Worm (Caenorhabditis elegans) whole organism, L4 larva: ENCODE measurements around the gene copb-1.

Source experiments
- F26F4.8 ChIP-seq: fragments of 200-800 bp; sonication (Bioruptor generic); conservative IDR thresholded peaks from 2 replicates; pipeline ENCODE4 v1.3.6; 2022; ENCODE audit warnings: missing genetic modification characterization, missing compliant biosample characterization
- Y75B8A.6 ChIP-seq: fragments of 200-800 bp; sonication (Bioruptor generic); IDR thresholded peaks from 2 replicates; pipeline ENCODE4 v1.3.6; 2022; ENCODE audit warnings: missing genetic modification reagents, missing genetic modification characterization, missing compliant biosample characterization
- ZK337.2 ChIP-seq: fragments of 200-800 bp; sonication (Bioruptor generic); IDR thresholded peaks from 2 replicates; pipeline ENCODE4 v1.3.6; 2022; ENCODE audit warnings: missing genetic modification reagents, missing genetic modification characterization, missing compliant biosample characterization
- ceh-32 ChIP-seq: sonication (generic microtip); optimal IDR thresholded peaks from 2 replicates; lab custom pipeline; 2016; ENCODE audit warnings: mild to moderate bottlenecking, missing genetic modification characterization, missing compliant biosample characterization; ENCODE audit not compliant: poor library complexity
- ceh-62 ChIP-seq: sonication (generic microtip); optimal IDR thresholded peaks from 2 replicates; lab custom pipeline; 2017; ENCODE audit warnings: missing biosample characterization, missing genetic modification characterization
- ces-1 ChIP-seq: fragments of 150-350 bp; sonication (generic microtip); optimal IDR thresholded peaks from 4 replicates; lab custom pipeline; 2014; ENCODE audit warnings: missing biosample characterization, missing genetic modification reagents, missing genetic modification characterization
- daf-12 ChIP-seq: fragments of 150-350 bp; optimal IDR thresholded peaks from 2 replicates; lab custom pipeline; 2014; ENCODE audit warnings: missing biosample characterization, missing genetic modification reagents, missing genetic modification characterization
- daf-16 ChIP-seq, 3 experiments: sonication (generic microtip); optimal IDR thresholded peaks; 2 replicates each; lab custom pipeline; 2016 to 2017; ENCODE audit warnings: missing genetic modification characterization in 3 of 3, missing genetic modification reagents in 3 of 3, mild to moderate bottlenecking in 2 of 3, missing compliant biosample characterization in 2 of 3, missing biosample characterization in 1 of 3, moderate library complexity in 1 of 3
- dmd-6 ChIP-seq: fragments of 200-800 bp; sonication (Bioruptor generic); IDR thresholded peaks from 2 replicates; pipeline ENCODE4 v1.3.6; 2022; ENCODE audit warnings: missing genetic modification reagents, missing genetic modification characterization, missing compliant biosample characterization
- egl-43 ChIP-seq: fragments of 200-800 bp; sonication (Bioruptor generic); IDR thresholded peaks from 2 replicates; pipeline ENCODE4 v1.3.6; 2022; ENCODE audit warnings: missing genetic modification reagents, missing genetic modification characterization, missing compliant biosample characterization
- gei-8 ChIP-seq: fragments of 200-800 bp; sonication (Bioruptor generic); optimal IDR thresholded peaks from 2 replicates; lab custom pipeline; 2018; ENCODE audit warnings: mild to moderate bottlenecking, missing genetic modification characterization, missing compliant biosample characterization
- hif-1 ChIP-seq, 2 experiments: sonication (generic microtip); optimal IDR thresholded peaks; 2 replicates each; lab custom pipeline; 2016 to 2017; ENCODE audit warnings: missing compliant biosample characterization in 2 of 2, missing genetic modification characterization in 2 of 2, missing genetic modification reagents in 2 of 2, missing genotype in 2 of 2, mild to moderate bottlenecking in 1 of 2
- hlh-11 ChIP-seq: fragments of 200-800 bp; sonication (Bioruptor generic); optimal IDR thresholded peaks from 2 replicates; lab custom pipeline; 2018; ENCODE audit warnings: mild to moderate bottlenecking, missing genetic modification characterization, missing compliant biosample characterization
- hlh-30 ChIP-seq: sonication (generic microtip); optimal IDR thresholded peaks from 2 replicates; lab custom pipeline; 2017; ENCODE audit warnings: antibody characterized with exemption, mild to moderate bottlenecking, missing genetic modification characterization, missing compliant biosample characterization; ENCODE audit not compliant: insufficient read depth
- hmg-1.1 ChIP-seq: fragments of 200-800 bp; sonication (Bioruptor generic); IDR thresholded peaks from 2 replicates; pipeline ENCODE4 v1.3.6; 2022; ENCODE audit warnings: missing genetic modification reagents, missing genetic modification characterization, missing compliant biosample characterization
- lin-13 ChIP-seq: fragments of 150-350 bp; optimal IDR thresholded peaks from 2 replicates; lab custom pipeline; 2014; ENCODE audit warnings: missing biosample characterization, missing genetic modification reagents, missing genetic modification characterization
- lsy-2 ChIP-seq, 2 experiments: fragments of 150-350 bp in 1 of 2; sonication (generic microtip) in 1 of 2; optimal IDR thresholded peaks; 2 replicates each; lab custom pipeline; 2014 to 2017; ENCODE audit warnings: missing biosample characterization in 2 of 2, missing genetic modification characterization in 2 of 2
- madf-5 ChIP-seq, 2 experiments: fragments of 200-800 bp; sonication (Bioruptor generic); IDR thresholded peaks; 2 replicates each; pipeline ENCODE4 v1.3.6; 2022; ENCODE audit warnings: missing compliant biosample characterization in 2 of 2, missing genetic modification characterization in 2 of 2
- madf-9 ChIP-seq: fragments of 200-800 bp; sonication (Bioruptor generic); conservative IDR thresholded peaks from 2 replicates; pipeline ENCODE4 v1.3.6; 2022; ENCODE audit warnings: missing genetic modification reagents, missing genetic modification characterization, missing compliant biosample characterization
- mdl-1 ChIP-seq, 2 experiments: fragments of 150-350 bp in 1 of 2; sonication (generic microtip) in 1 of 2; optimal IDR thresholded peaks; 2 replicates each; lab custom pipeline; 2014 to 2017; ENCODE audit warnings: missing biosample characterization in 2 of 2, missing genetic modification characterization in 2 of 2
- mep-1 ChIP-seq: fragments of 150-350 bp; sonication (generic microtip); optimal IDR thresholded peaks from 3 replicates; lab custom pipeline; 2014; ENCODE audit warnings: missing biosample characterization, missing genetic modification characterization
- mes-2 ChIP-seq: sonication (generic microtip); optimal IDR thresholded peaks from 2 replicates; lab custom pipeline; 2016; ENCODE audit warnings: missing genotype, mild to moderate bottlenecking, missing genetic modification characterization, missing compliant biosample characterization; ENCODE audit not compliant: poor library complexity, severe bottlenecking
- mxl-3 ChIP-seq: fragments of 200-800 bp; sonication (Bioruptor generic); optimal IDR thresholded peaks from 2 replicates; lab custom pipeline; 2018; ENCODE audit warnings: mild to moderate bottlenecking, missing genetic modification characterization, missing compliant biosample characterization
- nhr-102 ChIP-seq: sonication (generic microtip); optimal IDR thresholded peaks from 2 replicates; lab custom pipeline; 2016; ENCODE audit warnings: mild to moderate bottlenecking, missing genetic modification characterization, moderate library complexity, missing compliant biosample characterization
- nhr-11 ChIP-seq: fragments of 150-350 bp; optimal IDR thresholded peaks from 2 replicates; lab custom pipeline; 2014; ENCODE audit warnings: missing biosample characterization, missing genetic modification characterization
- nhr-25 ChIP-seq: sonication (generic microtip); optimal IDR thresholded peaks from 2 replicates; lab custom pipeline; 2017; ENCODE audit warnings: missing genetic modification characterization, mild to moderate bottlenecking, missing compliant biosample characterization, antibody characterized with exemption, moderate library complexity, borderline replicate concordance; ENCODE audit not compliant: insufficient read depth
- nhr-28 ChIP-seq: fragments of 150-350 bp; optimal IDR thresholded peaks from 2 replicates; lab custom pipeline; 2014; ENCODE audit warnings: missing biosample characterization, missing genetic modification characterization
- nhr-42 ChIP-seq: fragments of 200-800 bp; sonication (Bioruptor generic); IDR thresholded peaks from 2 replicates; pipeline ENCODE4 v1.3.6; 2022; ENCODE audit warnings: missing genetic modification characterization, missing compliant biosample characterization
- pha-4 ChIP-seq, 2 experiments: fragments of 150-350 bp in 1 of 2; fragments of 200-800 bp in 1 of 2; sonication (Bioruptor generic) in 1 of 2; IDR thresholded peaks in 1 of 2; optimal IDR thresholded peaks in 1 of 2; 2 replicates each; pipeline versions ENCODE4 v1.3.6 to Lab custom; 2014 to 2022; ENCODE audit warnings: missing genetic modification characterization in 2 of 2, missing genetic modification reagents in 2 of 2, missing biosample characterization in 1 of 2, missing compliant biosample characterization in 1 of 2
- rbr-2 ChIP-seq: sonication (generic microtip); optimal IDR thresholded peaks from 2 replicates; lab custom pipeline; 2016; ENCODE audit warnings: missing genotype, missing genetic modification characterization, missing compliant biosample characterization
- set-16 ChIP-seq: fragments of 200-800 bp; sonication (Bioruptor generic); IDR thresholded peaks from 2 replicates; pipeline ENCODE4 v1.3.6; 2022; ENCODE audit warnings: missing genetic modification reagents, missing genetic modification characterization, missing compliant biosample characterization
- spr-1 ChIP-seq: sonication (generic microtip); optimal IDR thresholded peaks from 2 replicates; lab custom pipeline; 2016; ENCODE audit warnings: mild to moderate bottlenecking, missing genetic modification characterization, missing compliant biosample characterization
- unc-39 ChIP-seq: sonication (generic microtip); optimal IDR thresholded peaks from 2 replicates; lab custom pipeline; 2017; ENCODE audit warnings: missing biosample characterization, missing genetic modification characterization
- unc-62 ChIP-seq, 3 experiments: fragments of 150-350 bp in 1 of 3; sonication (generic microtip); optimal IDR thresholded peaks in 2 of 3; peaks in 1 of 3; 1 replicate in 1 of 3; 2 replicates in 2 of 3; lab custom pipeline; 2014 to 2017; ENCODE audit warnings: missing biosample characterization in 3 of 3, missing genetic modification characterization in 3 of 3, missing genetic modification reagents in 3 of 3, missing genotype in 1 of 3

copb-1 gene

DNA sequence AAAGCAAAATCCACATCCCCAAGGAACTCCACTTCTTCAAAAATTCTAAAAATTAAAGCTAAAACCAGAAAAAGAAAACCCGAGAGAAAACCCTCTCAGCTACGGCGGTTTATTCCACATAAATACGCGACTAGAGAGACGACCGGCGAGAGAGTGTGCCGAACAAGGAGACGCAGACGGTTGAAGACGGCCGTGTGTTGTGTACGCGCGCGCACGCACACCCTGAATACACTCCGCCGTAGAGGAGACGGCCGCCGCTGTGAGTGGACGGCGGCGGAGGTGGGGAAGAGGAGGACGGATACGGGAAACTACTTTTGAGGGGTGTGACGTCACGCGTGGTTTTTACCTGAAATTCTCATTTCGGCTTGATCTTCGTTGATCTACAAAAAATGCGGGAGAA lies 24.0 kb upstream of the copb-1 start:
- 0 out of 2 replicates have a peak, but pooled peaks have one; percentile 5 for TF ChIP-seq pha-4 (GFP tag; IDR thresholded peaks at IDR 0.05; lab: Robert Waterston, UW)
- TF ChIP-seq pha-4 (tag; optimal IDR thresholded peaks at IDR 0.05; lab: Kevin White, UChicago) = no peak
- TF ChIP-seq mep-1 (tag; lab: Kevin White, UChicago) = no peak
- TF ChIP-seq unc-39 = no peak
- peak; percentile 30 for TF ChIP-seq mes-2 (tag; lab: Kevin White, UChicago)
- no peak for TF ChIP-seq lsy-2 (tag; optimal IDR thresholded peaks at IDR 0.05; lab: Kevin White, UChicago)
- TF ChIP-seq daf-16 (GFP tag; optimal IDR thresholded peaks at IDR 0.05; lab: Kevin White, UChicago) = no peak
- peak; percentile 29 for TF ChIP-seq daf-16 (tag; optimal IDR thresholded peaks at IDR 0.05; lab: Kevin White, UChicago)
- TF ChIP-seq hif-1 (tag; optimal IDR thresholded peaks at IDR 0.05; lab: Kevin White, UChicago) = peak in 1 of 2 experiments; percentile 17
- no peak for TF ChIP-seq ZK337.2 (GFP tag; lab: Robert Waterston, UW)
- TF ChIP-seq nhr-25 (tag; lab: Kevin White, UChicago) = no peak
- peak; percentile 33 for TF ChIP-seq hlh-11 (tag; lab: Kevin White, UChicago)
- peak; percentile 68; the same call in 1 of the 2 replicates for TF ChIP-seq hmg-1.1 (GFP tag; lab: Robert Waterston, UW)
- peak; percentile 21 for TF ChIP-seq rbr-2 (tag; lab: Kevin White, UChicago)
- TF ChIP-seq nhr-28 (tag; lab: Kevin White, UChicago) = peak; percentile 40
- peak; percentile 85 for TF ChIP-seq set-16 (GFP tag; lab: Robert Waterston, UW)
- TF ChIP-seq madf-5 (GFP tag; IDR thresholded peaks at IDR 0.05; lab: Robert Waterston, UW) = no peak
- no peak for TF ChIP-seq nhr-11 (tag; lab: Kevin White, UChicago)
- peak; percentile 17 for TF ChIP-seq mxl-3 (GFP tag; lab: Kevin White, UChicago)
- TF ChIP-seq gei-8 (GFP tag; lab: Kevin White, UChicago) = no peak
- TF ChIP-seq, all 104 proteins: peak for 10

DNA sequence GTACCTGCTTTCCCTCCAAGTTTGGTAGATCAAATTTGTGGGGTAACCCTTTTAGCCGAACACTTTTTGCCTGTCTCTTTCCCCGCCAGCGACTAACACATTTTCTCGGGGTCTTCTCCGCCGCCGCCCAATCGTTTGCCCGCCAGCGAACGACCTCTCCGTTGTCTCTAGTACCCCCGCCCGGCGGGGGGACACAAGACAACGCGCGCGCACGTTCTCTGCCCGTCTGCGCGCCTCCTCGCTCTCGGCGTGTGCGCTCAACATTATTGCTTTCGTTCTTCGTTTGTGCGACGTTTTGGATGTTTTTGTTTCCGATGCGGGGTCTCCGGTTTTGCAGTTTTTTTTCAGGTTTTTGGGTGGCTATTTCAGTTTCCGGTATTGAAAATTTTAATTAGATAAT lies 23.1 kb upstream of the copb-1 start:
- peak; percentile 16 for TF ChIP-seq mes-2 (tag; lab: Kevin White, UChicago)
- peak; percentile 94 for TF ChIP-seq set-16 (GFP tag; lab: Robert Waterston, UW)
- TF ChIP-seq egl-43 = peak; percentile 50; the same call in 1 of the 2 replicates
- TF ChIP-seq hmg-1.1 (GFP tag; lab: Robert Waterston, UW) = peak; percentile 75
- TF ChIP-seq hlh-30 (tag; lab: Kevin White, UChicago) = peak; percentile 74
- peak in 1 of 2 experiments; percentile 51 for TF ChIP-seq mdl-1 (tag; optimal IDR thresholded peaks at IDR 0.05; lab: Kevin White, UChicago)
- no peak for TF ChIP-seq nhr-102 (tag; lab: Kevin White, UChicago)
- no peak for TF ChIP-seq ces-1 (GFP tag; lab: Kevin White, UChicago)
- peak; percentile 31 for TF ChIP-seq hlh-11 (tag; lab: Kevin White, UChicago)
- peak; percentile 5 for TF ChIP-seq nhr-28 (tag; lab: Kevin White, UChicago)
- TF ChIP-seq nhr-42 = no peak
- no peak for TF ChIP-seq Y75B8A.6 (GFP tag; lab: Robert Waterston, UW)
- TF ChIP-seq lin-13 = peak; percentile 46
- no peak for TF ChIP-seq unc-62 (GFP tag; optimal IDR thresholded peaks at IDR 0.05 in 1 of 2; lab: Kevin White, UChicago)
- no peak for TF ChIP-seq unc-62 (tag; optimal IDR thresholded peaks at IDR 0.05; lab: Kevin White, UChicago)
- peak; percentile 33 for TF ChIP-seq mxl-3 (GFP tag; lab: Kevin White, UChicago)
- TF ChIP-seq hif-1 (tag; optimal IDR thresholded peaks at IDR 0.05; lab: Kevin White, UChicago) = peak in 1 of 2 experiments; percentile 5
- TF ChIP-seq F26F4.8 (GFP tag; lab: Robert Waterston, UW) = no peak
- TF ChIP-seq ZK337.2 (GFP tag; lab: Robert Waterston, UW) = no peak
- peak; percentile 12; the same call in 1 of the 2 replicates for TF ChIP-seq dmd-6 (GFP tag; lab: Robert Waterston, UW)
- no peak for TF ChIP-seq ceh-32 (tag; lab: Kevin White, UChicago)
- TF ChIP-seq spr-1 = peak; percentile 14
- no peak for TF ChIP-seq daf-12 (tag; lab: Kevin White, UChicago)
- TF ChIP-seq ceh-62 (tag; lab: Kevin White, UChicago) = no peak
- 0 out of 2 replicates have a peak, but pooled peaks have one; percentile 19 for TF ChIP-seq madf-9 (GFP tag; lab: Robert Waterston, UW)
- peak; percentile 49 for TF ChIP-seq rbr-2 (tag; lab: Kevin White, UChicago)
